Worm (Caenorhabditis elegans): ENCODE data around the gene egas-4.
A peak's percentile ranks its signal among the peaks of the same experiment; 100 is the strongest.

The egas-4 gene

DNA sequence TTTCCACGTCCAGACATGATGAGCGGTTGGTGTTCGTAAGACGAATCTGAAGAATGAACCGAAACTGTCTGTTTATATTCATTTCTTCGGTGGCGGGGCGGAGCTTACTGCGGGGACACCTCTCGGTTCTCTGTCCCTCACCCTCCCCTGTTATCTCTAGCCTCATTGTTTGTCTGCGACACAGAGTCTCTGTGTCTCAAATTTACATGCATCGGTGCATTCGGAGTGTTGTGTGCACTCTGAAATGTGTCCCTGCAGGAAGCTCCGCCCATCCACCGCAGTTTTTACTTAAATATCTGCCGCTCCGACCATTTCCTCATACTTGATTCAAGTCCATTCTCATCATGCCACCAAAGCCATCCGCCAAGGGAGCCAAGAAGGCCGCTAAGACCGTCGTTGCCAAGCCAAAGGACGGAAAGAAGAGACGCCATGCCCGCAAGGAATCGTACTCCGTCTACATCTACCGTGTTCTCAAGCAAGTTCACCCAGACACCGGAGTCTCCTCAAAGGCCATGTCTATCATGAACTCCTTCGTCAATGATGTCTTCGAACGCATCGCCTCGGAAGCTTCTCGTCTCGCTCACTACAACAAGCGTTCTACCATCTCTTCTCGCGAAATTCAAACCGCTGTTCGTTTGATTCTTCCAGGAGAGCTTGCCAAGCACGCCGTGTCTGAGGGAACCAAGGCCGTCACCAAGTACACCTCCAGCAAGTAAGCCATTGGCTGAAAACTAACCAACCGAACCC is 11.3 kb downstream of the egas-4 start, which contains the start of the genes his-61 and his-62 (continued):
- no peak for TF ChIP-seq R02D3.7 (tag; optimal IDR thresholded peaks at IDR 0.05)

DNA sequence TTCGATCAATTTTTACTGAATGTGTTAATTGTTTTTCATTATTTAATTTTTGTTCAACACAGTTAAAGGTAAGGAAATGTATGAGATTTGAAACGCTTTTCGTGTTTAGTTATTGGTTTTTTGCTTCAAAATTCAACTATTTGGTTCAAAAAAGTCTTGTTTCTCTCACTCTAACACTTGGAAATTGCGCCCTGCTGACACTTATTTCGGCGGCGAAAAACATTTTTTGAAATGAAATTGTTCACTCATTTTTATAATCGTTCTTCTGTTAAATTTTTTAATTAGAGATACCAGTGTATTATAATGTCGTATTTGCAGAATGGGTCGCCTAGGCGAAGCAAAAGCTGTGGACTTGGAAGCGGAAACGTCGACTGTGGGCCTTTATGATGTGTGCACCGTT is 19.5 kb downstream of the egas-4 start, which contains the start of gene rod-1:
Gene rod-1, plus strand, starts transcription at position 319 of the 400 bp plus-strand sequence.
- TF ChIP-seq nfya-1 (tag; optimal IDR thresholded peaks at IDR 0.05; ENCODE audit: insufficient read depth): no peak
- TF ChIP-seq hmg-11 (tag; optimal IDR thresholded peaks at IDR 0.05): no peak

DNA sequence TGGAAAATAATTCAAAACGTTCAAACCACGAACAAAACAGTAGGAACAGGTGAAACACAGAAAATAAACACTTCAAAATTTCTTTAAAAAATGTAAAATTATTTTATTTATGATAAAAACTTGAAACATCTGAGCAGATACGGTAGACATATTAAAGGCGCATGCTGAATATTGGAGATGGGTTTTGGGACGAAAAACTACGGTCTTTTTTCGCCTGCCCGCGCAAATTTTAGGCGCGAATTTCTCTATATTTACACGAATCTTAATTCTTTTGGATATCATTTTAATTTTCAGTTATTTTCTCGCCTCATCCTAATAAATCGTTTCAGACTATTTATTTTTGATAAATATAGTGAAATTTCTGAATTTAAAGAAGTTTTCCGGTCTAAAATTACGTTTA is 20.0 kb downstream of the egas-4 start:
- no peak for TF ChIP-seq unc-62 (GFP tag; optimal IDR thresholded peaks at IDR 0.05)
- TF ChIP-seq egl-5 (tag; optimal IDR thresholded peaks at IDR 0.05): no peak
- TF ChIP-seq hmg-11 (tag; optimal IDR thresholded peaks at IDR 0.05): no peak
- TF ChIP-seq ztf-4 (tag; optimal IDR thresholded peaks at IDR 0.05): no peak
- no peak for TF ChIP-seq nhr-76 (tag; optimal IDR thresholded peaks at IDR 0.05)
- no peak for TF ChIP-seq nhr-237 (tag; optimal IDR thresholded peaks at IDR 0.05)
- TF ChIP-seq R02D3.7 (tag; optimal IDR thresholded peaks at IDR 0.05): no peak
- TF ChIP-seq ceh-82 (tag; optimal IDR thresholded peaks at IDR 0.05): no peak
- TF ChIP-seq elt-1 (tag; optimal IDR thresholded peaks at IDR 0.05): no peak
- TF ChIP-seq zag-1 (tag; optimal IDR thresholded peaks at IDR 0.05): no peak
- no peak for TF ChIP-seq eor-1 (tag; optimal IDR thresholded peaks at IDR 0.05)
- no peak for TF ChIP-seq ama-1 (optimal IDR thresholded peaks at IDR 0.05)
- no peak for TF ChIP-seq nhr-77 (tag; optimal IDR thresholded peaks at IDR 0.05)
- no peak for TF ChIP-seq fos-1 (tag; optimal IDR thresholded peaks at IDR 0.05)
- no peak for TF ChIP-seq mdl-1 (tag; optimal IDR thresholded peaks at IDR 0.05)
- no peak for TF ChIP-seq pqm-1 (tag; optimal IDR thresholded peaks at IDR 0.05)
- no peak for TF ChIP-seq lin-39 (tag; optimal IDR thresholded peaks at IDR 0.05)
- TF ChIP-seq nhr-11 (tag; optimal IDR thresholded peaks at IDR 0.05): no peak

DNA sequence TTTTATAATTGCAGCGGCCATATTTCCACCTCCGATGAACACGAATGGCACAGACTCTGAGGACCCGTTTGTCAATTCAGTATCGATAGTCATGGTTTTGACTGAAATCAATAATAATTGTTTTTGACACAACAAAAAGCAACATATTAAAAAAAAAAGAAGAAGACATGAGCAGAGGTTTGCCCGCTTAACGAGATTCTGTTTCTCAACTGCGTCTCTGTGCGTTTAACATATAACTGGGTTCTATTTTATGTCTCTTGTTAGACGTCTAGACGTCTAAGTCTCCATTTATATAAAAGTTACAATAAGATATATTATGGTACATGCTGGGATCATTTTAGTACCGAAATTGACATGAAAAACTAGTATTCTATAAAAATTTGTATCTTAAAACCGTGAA is 20.5 kb downstream of the egas-4 start, which contains the start of gene pycr-4:
Gene pycr-4, minus strand, starts transcription at position 101 of the 400 bp plus-strand sequence.
- TF ChIP-seq nhr-67 (tag; optimal IDR thresholded peaks at IDR 0.05): no peak
- no peak for TF ChIP-seq mdl-1 (tag; optimal IDR thresholded peaks at IDR 0.05)
- TF ChIP-seq daf-12 (tag; optimal IDR thresholded peaks at IDR 0.05): no peak
- no peak for TF ChIP-seq nhr-28 (tag; optimal IDR thresholded peaks at IDR 0.05)
- no peak for TF ChIP-seq ceh-16 (tag; optimal IDR thresholded peaks at IDR 0.05)
- no peak for TF ChIP-seq mml-1 (tag; optimal IDR thresholded peaks at IDR 0.05)
- no peak for TF ChIP-seq sea-2 (GFP tag; optimal IDR thresholded peaks at IDR 0.05)
- no peak for TF ChIP-seq nhr-11 (tag; optimal IDR thresholded peaks at IDR 0.05)

DNA sequence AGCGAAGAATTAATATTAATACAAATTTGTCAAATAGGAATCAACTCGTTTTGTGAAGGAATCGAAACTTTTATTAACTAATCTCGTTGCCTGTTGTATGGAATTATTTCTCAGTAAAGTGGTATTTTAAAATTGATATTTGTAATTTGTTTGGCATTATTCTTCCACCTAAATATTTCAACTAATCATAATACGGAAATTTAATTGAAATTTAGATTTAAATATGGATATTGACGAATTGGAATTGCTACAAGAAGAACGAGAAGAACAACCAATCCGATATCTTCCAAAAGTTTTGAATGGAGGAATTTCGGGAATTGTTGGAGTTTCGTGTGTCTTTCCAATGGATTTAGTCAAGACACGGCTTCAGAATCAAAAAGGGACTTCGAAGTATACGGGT is 22.8 kb downstream of the egas-4 start, which contains the start of gene slc-25A18.2:
Gene slc-25A18.2, plus strand, starts transcription at position 216 of the 400 bp plus-strand sequence.
- TF ChIP-seq snpc-4 (tag; optimal IDR thresholded peaks at IDR 0.05) (no peak), nhr-25 (tag; optimal IDR thresholded peaks at IDR 0.05) (no peak), lin-39 (tag; optimal IDR thresholded peaks at IDR 0.05) (no peak), ztf-4 (tag; optimal IDR thresholded peaks at IDR 0.05) (no peak), mml-1 (tag; optimal IDR thresholded peaks at IDR 0.05) (no peak), mdl-1 (tag; optimal IDR thresholded peaks at IDR 0.05) (no peak), ztf-11 (tag; optimal IDR thresholded peaks at IDR 0.05) (no peak)

DNA sequence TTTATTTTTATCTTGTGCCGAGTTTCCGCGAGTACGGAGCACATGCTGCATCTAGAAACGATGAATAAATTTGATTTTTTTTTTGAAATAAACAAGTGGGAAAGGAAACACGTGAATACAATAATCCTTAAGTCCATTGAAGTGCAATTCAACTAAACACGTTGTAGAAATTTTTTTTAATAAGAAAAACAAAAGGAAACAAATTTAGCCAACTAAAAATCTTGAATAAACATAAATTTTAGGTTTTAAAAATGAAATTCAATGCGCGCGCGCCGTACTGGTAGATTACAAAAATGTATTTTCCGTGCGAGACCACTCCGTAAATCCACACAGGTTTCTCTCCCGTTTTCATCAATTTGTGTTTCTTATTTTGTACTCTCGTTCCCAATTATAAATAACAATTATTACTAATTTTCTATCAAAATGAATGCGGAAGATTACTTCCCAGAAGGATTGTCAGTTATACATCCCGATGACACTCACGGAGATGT is 24.4 kb downstream of the egas-4 start, which contains the start of the genes plk-3 and F55G1.6:
Gene plk-3, minus strand, starts transcription at position 51 of the 491 bp plus-strand sequence.
Gene F55G1.6, plus strand, starts transcription at position 359 of the 491 bp plus-strand sequence.
- TF ChIP-seq ceh-9 (tag; optimal IDR thresholded peaks at IDR 0.05): no peak
- no peak for TF ChIP-seq sea-2 (GFP tag; optimal IDR thresholded peaks at IDR 0.05)

DNA sequence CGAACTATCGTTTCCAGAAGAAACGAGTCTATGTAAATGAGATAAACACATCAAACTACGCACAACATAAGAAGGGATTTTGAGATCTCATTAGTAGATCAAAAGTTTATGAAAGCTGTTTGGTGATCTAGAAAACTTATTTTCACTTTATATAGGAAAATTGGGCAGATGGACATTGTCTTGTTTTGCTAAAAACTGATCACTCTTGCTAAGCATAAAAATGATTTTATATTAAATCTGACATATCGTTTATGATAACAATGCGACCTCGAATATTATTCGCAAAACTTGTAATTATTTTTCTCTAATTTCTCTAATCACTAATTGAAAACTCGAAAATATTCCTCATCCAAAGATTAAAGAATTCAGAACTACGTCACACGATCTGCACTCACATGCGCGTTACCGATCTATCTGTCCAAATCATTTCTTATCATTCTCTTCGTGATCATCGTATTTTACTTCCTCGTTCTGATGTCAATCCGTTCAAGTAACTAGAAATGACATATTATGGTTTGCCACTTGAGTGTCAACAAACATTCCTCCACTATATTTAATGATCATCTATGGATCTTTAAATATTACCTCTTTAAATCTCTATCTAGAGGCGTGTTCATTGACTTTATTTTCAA is 27.8 kb downstream of the egas-4 start, which contains the start of gene F55G1.7:
Gene F55G1.7, minus strand, starts transcription at position 51 of the 632 bp plus-strand sequence.
- TF ChIP-seq elt-3 (tag; optimal IDR thresholded peaks at IDR 0.05) (peak in 1 of 3 experiments; percentile 19), nhr-43 (tag; optimal IDR thresholded peaks at IDR 0.05; ENCODE audit: poor library complexity, severe bottlenecking) (peak; percentile 37), aly-2 (tag; optimal IDR thresholded peaks at IDR 0.05) (no peak), zag-1 (tag; optimal IDR thresholded peaks at IDR 0.05) (no peak), ceh-9 (tag; optimal IDR thresholded peaks at IDR 0.05) (no peak), fkh-10 (GFP tag; optimal IDR thresholded peaks at IDR 0.05) (no peak), elt-1 (tag; optimal IDR thresholded peaks at IDR 0.05) (no peak), ceh-82 (tag; optimal IDR thresholded peaks at IDR 0.05) (no peak), nhr-77 (tag; optimal IDR thresholded peaks at IDR 0.05) (no peak), egl-27 (tag; optimal IDR thresholded peaks at IDR 0.05) (no peak), mdl-1 (tag; optimal IDR thresholded peaks at IDR 0.05) (no peak), jun-1 (tag; optimal IDR thresholded peaks at IDR 0.05) (no peak), nhr-11 (tag; optimal IDR thresholded peaks at IDR 0.05) (no peak), ztf-11 (tag; optimal IDR thresholded peaks at IDR 0.05) (no peak), unc-39 (tag; optimal IDR thresholded peaks at IDR 0.05) (no peak), nhr-25 (tag; optimal IDR thresholded peaks at IDR 0.05) (no peak), lsy-12 (tag; optimal IDR thresholded peaks at IDR 0.05) (no peak)
